Fruit fly (Drosophila melanogaster): ENCODE data around the gene Nrx-IV.

dm6 chr3L:12119875-12120485 is 26.3 kb upstream of the Nrx-IV start, which contains the start of gene CG11560:
- TF ChIP-seq CG8478 (optimal IDR thresholded peaks at IDR 0.05) (no peak), EcR (GFP tag; optimal IDR thresholded peaks at IDR 0.05) (no peak), pan (optimal IDR thresholded peaks at IDR 0.05) (no peak)
